Worm (Caenorhabditis elegans) whole organism, midembryonic: ENCODE measurements around the gene srg-15.

Experiments
- T22C8.4 ChIP-seq: fragments of 200-800 bp; sonication (Bioruptor generic); IDR thresholded peaks from 2 replicates; pipeline ENCODE4 v1.3.6; 2022; ENCODE audit warnings: missing genetic modification characterization, missing compliant biosample characterization
- flt-1 ChIP-seq: fragments of 200-800 bp; sonication (Bioruptor generic); IDR thresholded peaks from 2 replicates; pipeline ENCODE4 v1.3.6; 2022; ENCODE audit warnings: missing genetic modification characterization, missing compliant biosample characterization

DNA sequence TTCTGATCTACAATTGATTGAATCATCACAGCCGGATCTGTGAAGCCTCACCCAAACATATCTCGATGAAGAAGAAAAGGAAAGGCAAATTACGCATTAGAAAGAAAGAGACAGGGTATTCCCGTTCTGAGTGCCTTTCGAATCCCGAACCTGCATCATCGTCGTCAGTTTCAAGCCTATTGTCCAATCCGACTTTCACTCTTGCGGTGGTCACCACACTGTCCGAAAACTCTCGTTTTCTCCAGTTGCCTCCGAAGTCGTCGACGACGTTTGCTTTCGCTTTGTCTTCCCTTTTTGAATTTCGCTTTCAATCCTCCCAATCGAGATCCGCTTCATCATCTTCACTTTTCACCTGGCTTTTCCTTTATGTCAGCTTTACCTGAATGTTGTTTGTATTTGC, 38.9 kb upstream of the srg-15 start:
- no peak for TF ChIP-seq T22C8.4 (GFP tag; lab: Robert Waterston, UW)
- no peak for TF ChIP-seq flt-1 (GFP tag; lab: Robert Waterston, UW)
